Fruit fly (Drosophila melanogaster) whole organism, embryonic: ENCODE data around the gene kirre.

Experiments
- CG1024 ChIP-seq: fragments of 200-800 bp; sonication (Bioruptor generic); IDR thresholded peaks from 2 replicates; pipeline ENCODE4 v1.3.6; 2022; ENCODE audit warnings: missing biosample characterization, missing genetic modification characterization
- CG10267 ChIP-seq: fragments of 200-800 bp; sonication (Bioruptor generic); optimal IDR thresholded peaks from 2 replicates; lab custom pipeline; 2018; ENCODE audit warnings: missing biosample characterization, mild to moderate bottlenecking, missing genetic modification characterization, moderate library complexity
- CG10462 ChIP-seq: fragments of 200-800 bp; sonication (Bioruptor generic); optimal IDR thresholded peaks from 2 replicates; lab custom pipeline; 2016; ENCODE audit warnings: missing biosample characterization, missing genetic modification characterization
- CG10959 ChIP-seq: fragments of 200-800 bp; sonication (Bioruptor generic); IDR thresholded peaks from 2 replicates; pipeline ENCODE4 v1.3.6; 2022; ENCODE audit warnings: missing biosample characterization, missing genetic modification characterization
- CG10979 ChIP-seq: fragments of 200-800 bp; sonication (Bioruptor generic); optimal IDR thresholded peaks from 2 replicates; lab custom pipeline; 2018; ENCODE audit warnings: missing biosample characterization, mild to moderate bottlenecking, missing genetic modification characterization, moderate library complexity
- CG11456 ChIP-seq: fragments of 200-800 bp; sonication (Bioruptor generic); IDR thresholded peaks from 3 replicates; pipeline ENCODE4 v1.3.6; 2022; ENCODE audit warnings: missing biosample characterization, missing genetic modification characterization
- CG11504 ChIP-seq: fragments of 200-800 bp; sonication (Bioruptor generic); optimal IDR thresholded peaks from 3 replicates; lab custom pipeline; 2019; ENCODE audit warnings: missing biosample characterization, mild to moderate bottlenecking, missing genetic modification characterization, moderate library complexity
- CG11560 ChIP-seq: fragments of 200-800 bp; sonication (Bioruptor generic); IDR thresholded peaks from 3 replicates; pipeline ENCODE4 v1.3.6; 2022; ENCODE audit warnings: missing biosample characterization, missing genetic modification characterization
- CG14441 ChIP-seq: fragments of 200-800 bp; sonication (Bioruptor generic); IDR thresholded peaks from 2 replicates; pipeline ENCODE4 v1.3.6; 2022; ENCODE audit warnings: missing biosample characterization, missing genetic modification characterization
- CG14710 ChIP-seq: fragments of 200-800 bp; sonication (Bioruptor generic); optimal IDR thresholded peaks from 3 replicates; lab custom pipeline; 2019; ENCODE audit warnings: missing biosample characterization, mild to moderate bottlenecking, missing genetic modification characterization, moderate library complexity
- CG15269 ChIP-seq: fragments of 200-800 bp; sonication (Bioruptor generic); optimal IDR thresholded peaks from 2 replicates; lab custom pipeline; 2018; ENCODE audit warnings: missing biosample characterization, mild to moderate bottlenecking, missing genetic modification characterization, moderate library complexity
- CG1603 ChIP-seq: fragments of 200-800 bp; sonication (Bioruptor generic); optimal IDR thresholded peaks from 2 replicates; lab custom pipeline; 2019; ENCODE audit warnings: missing biosample characterization, mild to moderate bottlenecking, missing genetic modification characterization, moderate library complexity
- CG17361 ChIP-seq: fragments of 200-800 bp; sonication (Bioruptor generic); IDR thresholded peaks from 3 replicates; pipeline ENCODE4 v1.3.6; 2022; ENCODE audit warnings: missing biosample characterization, missing genetic modification characterization
- CG17802 ChIP-seq: fragments of 200-800 bp; sonication (Bioruptor generic); optimal IDR thresholded peaks from 2 replicates; lab custom pipeline; 2018; ENCODE audit warnings: missing biosample characterization, mild to moderate bottlenecking, missing genetic modification characterization, moderate library complexity
- CG18262 ChIP-seq: fragments of 200-800 bp; optimal IDR thresholded peaks from 3 replicates; lab custom pipeline; 2019; ENCODE audit warnings: missing biosample characterization, mild to moderate bottlenecking, missing genetic modification characterization, moderate library complexity
- CG2712 ChIP-seq: fragments of 200-800 bp; optimal IDR thresholded peaks from 3 replicates; lab custom pipeline; 2019; ENCODE audit warnings: missing biosample characterization, mild to moderate bottlenecking, missing genetic modification characterization, moderate library complexity
- CG3065 ChIP-seq: fragments of 200-800 bp; sonication (Bioruptor generic); optimal IDR thresholded peaks from 2 replicates; lab custom pipeline; 2016; ENCODE audit warnings: missing biosample characterization, missing genetic modification characterization
- CG32532 ChIP-seq: fragments of 200-800 bp; sonication (Bioruptor generic); IDR thresholded peaks from 2 replicates; pipeline ENCODE4 v1.3.6; 2022; ENCODE audit warnings: missing biosample characterization, missing genetic modification characterization
- CG33557 ChIP-seq: fragments of 200-800 bp; sonication (Bioruptor generic); optimal IDR thresholded peaks from 2 replicates; lab custom pipeline; 2019; ENCODE audit warnings: missing biosample characterization, mild to moderate bottlenecking, missing genetic modification characterization, moderate library complexity
- CG3726 ChIP-seq: fragments of 200-800 bp; sonication (Bioruptor generic); IDR thresholded peaks from 3 replicates; pipeline ENCODE4, ENCODE4 v1.3.6; 2022; ENCODE audit warnings: missing biosample characterization, missing genetic modification characterization
- CG3847 ChIP-seq: fragments of 200-800 bp; sonication (Bioruptor generic); IDR thresholded peaks from 2 replicates; pipeline ENCODE4 v1.3.6; 2022; ENCODE audit warnings: missing biosample characterization, missing genetic modification characterization
- CG9727 ChIP-seq: fragments of 200-800 bp; sonication (Bioruptor generic); optimal IDR thresholded peaks from 3 replicates; lab custom pipeline; 2017; ENCODE audit warnings: missing biosample characterization, mild to moderate bottlenecking, missing genetic modification characterization
- CG9817 ChIP-seq: fragments of 200-800 bp; sonication (Bioruptor generic); optimal IDR thresholded peaks from 2 replicates; lab custom pipeline; 2018; ENCODE audit warnings: missing biosample characterization, mild to moderate bottlenecking, missing genetic modification characterization, moderate library complexity
- Dek ChIP-seq: fragments of 200-800 bp; sonication (Bioruptor generic); optimal IDR thresholded peaks from 3 replicates; lab custom pipeline; 2019; ENCODE audit warnings: missing biosample characterization, mild to moderate bottlenecking, missing genetic modification characterization, moderate library complexity
- Dp ChIP-seq: fragments of 200-800 bp; sonication (Bioruptor generic); optimal IDR thresholded peaks from 2 replicates; lab custom pipeline; 2018; ENCODE audit warnings: missing biosample characterization, mild to moderate bottlenecking, missing genetic modification characterization, moderate library complexity
- Hand ChIP-seq: fragments of 200-800 bp; sonication (Bioruptor generic); optimal IDR thresholded peaks from 2 replicates; lab custom pipeline; 2017; ENCODE audit warnings: mild to moderate bottlenecking, missing biosample characterization, missing genetic modification reagents, missing genetic modification characterization
- Hey ChIP-seq: fragments of 200-800 bp; sonication (Bioruptor generic); optimal IDR thresholded peaks from 3 replicates; lab custom pipeline; 2018; ENCODE audit warnings: missing biosample characterization, mild to moderate bottlenecking, missing genetic modification characterization
- Hsf ChIP-seq: fragments of 200-800 bp; sonication (Bioruptor generic); optimal IDR thresholded peaks from 3 replicates; lab custom pipeline; 2016; ENCODE audit warnings: missing biosample characterization, missing genetic modification characterization
- MBD-R2 ChIP-seq: fragments of 200-800 bp; sonication (Bioruptor generic); IDR thresholded peaks from 2 replicates; pipeline ENCODE4 v1.3.6; 2022; ENCODE audit warnings: missing biosample characterization, missing genetic modification characterization
- Med ChIP-seq: fragments of 200-800 bp; sonication (Bioruptor generic); peaks from one replicate; lab custom pipeline; 2016; ENCODE audit warnings: missing biosample characterization, missing genetic modification characterization, mild to moderate bottlenecking, inconsistent platforms, moderate library complexity
- Mes4 ChIP-seq: fragments of 200-800 bp; sonication (Bioruptor generic); optimal IDR thresholded peaks from 2 replicates; lab custom pipeline; 2016; ENCODE audit warnings: missing biosample characterization, missing genetic modification characterization
- Neu2 ChIP-seq: fragments of 200-800 bp; sonication (Bioruptor generic); optimal IDR thresholded peaks from 3 replicates; lab custom pipeline; 2016; ENCODE audit warnings: missing biosample characterization, missing genetic modification characterization, borderline replicate concordance
- Ptx1 ChIP-seq: fragments of 200-800 bp; sonication (Bioruptor generic); IDR thresholded peaks from 2 replicates; pipeline ENCODE4 v1.3.6; 2022; ENCODE audit warnings: missing biosample characterization, missing genetic modification characterization
- Rfx ChIP-seq: fragments of 200-800 bp; sonication (Bioruptor generic); IDR thresholded peaks from 2 replicates; pipeline ENCODE4 v1.3.6; 2022; ENCODE audit warnings: missing biosample characterization, missing genetic modification characterization
- Sox102F ChIP-seq: fragments of 200-800 bp; sonication (Bioruptor generic); optimal IDR thresholded peaks from 2 replicates; lab custom pipeline; 2018; ENCODE audit warnings: missing biosample characterization, mild to moderate bottlenecking, missing genetic modification characterization, moderate library complexity
- Taf1 ChIP-seq: fragments of 200-800 bp; sonication (Bioruptor generic); IDR thresholded peaks from 2 replicates; pipeline ENCODE4 v1.3.6; 2022; ENCODE audit warnings: missing biosample characterization, missing genetic modification characterization
- YL-1 ChIP-seq: fragments of 200-800 bp; sonication (Bioruptor generic); optimal IDR thresholded peaks from 3 replicates; lab custom pipeline; 2017; ENCODE audit warnings: missing biosample characterization, mild to moderate bottlenecking, missing genetic modification characterization
- bcd ChIP-seq: fragments of 200-800 bp; sonication (Bioruptor generic); optimal IDR thresholded peaks from 2 replicates; lab custom pipeline; 2017; ENCODE audit warnings: missing biosample characterization, mild to moderate bottlenecking, missing genetic modification characterization
- bowl ChIP-seq: fragments of 200-800 bp; sonication (Bioruptor generic); IDR thresholded peaks from 2 replicates; pipeline ENCODE4 v1.3.6; 2022; ENCODE audit warnings: missing biosample characterization, missing genetic modification characterization
- emc ChIP-seq: fragments of 200-800 bp; sonication (Bioruptor generic); optimal IDR thresholded peaks from 2 replicates; lab custom pipeline; 2016; ENCODE audit warnings: missing biosample characterization, missing genetic modification characterization
- fd3F ChIP-seq: fragments of 200-800 bp; sonication (Bioruptor generic); optimal IDR thresholded peaks from 2 replicates; lab custom pipeline; 2018; ENCODE audit warnings: missing biosample characterization, mild to moderate bottlenecking, missing genetic modification characterization, moderate library complexity
- fd96Cb ChIP-seq: fragments of 200-800 bp; sonication (Bioruptor generic); optimal IDR thresholded peaks from 2 replicates; lab custom pipeline; 2018; ENCODE audit warnings: missing biosample characterization, mild to moderate bottlenecking, missing genetic modification characterization, moderate library complexity
- ken ChIP-seq: fragments of 200-800 bp; sonication (Bioruptor generic); IDR thresholded peaks from 3 replicates; pipeline ENCODE4 v1.3.6; 2022; ENCODE audit warnings: missing biosample characterization, missing genetic modification characterization
- kni ChIP-seq: fragments of 200-800 bp; sonication (Bioruptor generic); optimal IDR thresholded peaks from 3 replicates; lab custom pipeline; 2017; ENCODE audit warnings: mild to moderate bottlenecking, missing biosample characterization, missing genetic modification reagents, missing genetic modification characterization
- lbe ChIP-seq: fragments of 200-800 bp; sonication (Bioruptor generic); optimal IDR thresholded peaks from 2 replicates; lab custom pipeline; 2016; ENCODE audit warnings: missing biosample characterization, mild to moderate bottlenecking, missing genetic modification characterization
- maf-S ChIP-seq: fragments of 200-800 bp; sonication (Bioruptor generic); optimal IDR thresholded peaks from 2 replicates; lab custom pipeline; 2016; ENCODE audit warnings: missing biosample characterization, missing genetic modification characterization
- repo ChIP-seq: fragments of 200-800 bp; sonication (Bioruptor generic); optimal IDR thresholded peaks from 2 replicates; lab custom pipeline; 2016; ENCODE audit warnings: missing biosample characterization, missing genetic modification characterization
- sob ChIP-seq: fragments of 200-800 bp; sonication (Bioruptor generic); IDR thresholded peaks from 2 replicates; pipeline ENCODE4 v1.3.6; 2022; ENCODE audit warnings: missing biosample characterization, missing genetic modification characterization
- ttk ChIP-seq: fragments of 200-800 bp; sonication (Bioruptor generic); IDR thresholded peaks from 2 replicates; pipeline ENCODE4 v2.1.2; 2022; ENCODE audit warnings: missing biosample characterization, missing genetic modification characterization
- usp ChIP-seq: fragments of >200 bp; optimal IDR thresholded peaks from 2 replicates; lab custom pipeline; 2017; ENCODE audit warnings: missing biosample characterization, missing genetic modification characterization
- wek ChIP-seq: fragments of 200-800 bp; sonication (Bioruptor generic); optimal IDR thresholded peaks from 3 replicates; lab custom pipeline; 2018; ENCODE audit warnings: missing biosample characterization, mild to moderate bottlenecking, missing genetic modification characterization, moderate library complexity

The kirre gene

DNA sequence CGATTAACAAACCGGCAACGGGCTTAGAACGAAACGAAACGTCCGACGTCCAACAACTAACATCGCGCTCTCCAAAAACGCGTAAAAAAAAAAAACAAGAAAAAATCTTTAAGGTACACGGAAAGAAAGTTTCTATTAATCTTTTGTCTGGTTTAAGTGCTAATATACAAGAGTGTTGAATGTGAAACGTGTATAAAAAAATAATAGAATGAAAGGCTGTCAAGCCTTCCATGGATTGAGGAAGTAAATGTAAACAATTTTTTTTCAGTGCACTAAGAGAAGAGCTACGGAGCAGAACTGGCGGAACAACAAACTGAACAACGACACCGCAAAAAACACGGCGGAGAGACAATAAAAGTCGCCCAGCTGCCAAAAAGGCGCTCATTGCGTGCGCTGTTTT is 179.6 kb downstream of the kirre start, which contains the start of gene CG3588 (continued):
- TF ChIP-seq Ptx1 (GFP tag; lab: Robert Waterston, UW) (peak; percentile 77), CG14441 (GFP tag; lab: Robert Waterston, UW) (peak; percentile 84), CG9817 (tag; lab: Kevin White, UChicago) (peak; percentile 75), CG3065 (GFP tag; lab: Kevin White, UChicago) (no peak), CG17802 (tag; lab: Kevin White, UChicago) (peak; percentile 11), usp (GFP tag; lab: Kevin White, UChicago) (no peak), Mes4 (GFP tag; lab: Kevin White, UChicago) (no peak), fd96Cb (peak; percentile 43), CG10959 (GFP tag; lab: Robert Waterston, UW) (0 out of 2 replicates have a peak, but pooled peaks have one; percentile 19), Med (GFP tag; lab: Kevin White, UChicago) (peak; percentile 97), CG33557 (no peak), CG15269 (tag; lab: Kevin White, UChicago) (peak; percentile 81), CG32532 (peak; percentile 92), Hsf (GFP tag; lab: Kevin White, UChicago) (peak; percentile 77), CG11560 (tag; lab: Robert Waterston, UW) (peak; percentile 57; the same call in 1 of the 3 replicates), CG10979 (tag; lab: Kevin White, UChicago) (peak; percentile 40), Dek (tag; lab: Kevin White, UChicago) (peak; percentile 69), Hand (GFP tag; lab: Kevin White, UChicago) (peak; percentile 29), CG3847 (GFP tag; lab: Robert Waterston, UW) (peak; percentile 83), CG2712 (tag; lab: Kevin White, UChicago) (peak; percentile 52), bcd (GFP tag; lab: Kevin White, UChicago) (peak; percentile 68), ken (GFP tag; lab: Robert Waterston, UW) (peak; percentile 68; the same call in 2 of the 3 replicates), CG14710 (tag; lab: Kevin White, UChicago) (peak; percentile 32), CG18262 (tag; lab: Kevin White, UChicago) (peak; percentile 34), CG3726 (no peak), lbe (peak; percentile 7), Sox102F (GFP tag; lab: Kevin White, UChicago) (peak; percentile 60), Hey (no peak), ttk (GFP tag; lab: Robert Waterston, UW) (peak; percentile 50), fd3F (GFP tag; lab: Kevin White, UChicago) (peak; percentile 66), CG9727 (GFP tag; lab: Kevin White, UChicago) (peak; percentile 45), CG11456 (peak; percentile 88), CG17361 (GFP tag; lab: Robert Waterston, UW) (peak; percentile 49; the same call in 2 of the 3 replicates), Rfx (GFP tag; lab: Robert Waterston, UW) (peak; percentile 94), sob (GFP tag; lab: Robert Waterston, UW) (peak; percentile 79), CG10462 (GFP tag; lab: Kevin White, UChicago) (peak; percentile 23), CG11504 (tag; lab: Kevin White, UChicago) (peak; percentile 76), kni (GFP tag; lab: Kevin White, UChicago) (no peak), Dp (no peak), CG1603 (tag; lab: Kevin White, UChicago) (peak; percentile 47), emc (GFP tag; lab: Kevin White, UChicago) (peak; percentile 57), CG1024 (GFP tag; lab: Robert Waterston, UW) (0 out of 2 replicates have a peak, but pooled peaks have one; percentile 33), Taf1 (GFP tag; lab: Robert Waterston, UW) (peak; percentile 79), repo (GFP tag; lab: Kevin White, UChicago) (peak; percentile 39), CG10267 (tag; lab: Kevin White, UChicago) (peak; percentile 41), YL-1 (GFP tag; lab: Kevin White, UChicago) (no peak), bowl (0 out of 2 replicates have a peak, but pooled peaks have one; percentile 32), Neu2 (no peak), wek (GFP tag; lab: Kevin White, UChicago) (no peak), MBD-R2 (GFP tag; lab: Robert Waterston, UW) (peak; percentile 57), maf-S (GFP tag; lab: Kevin White, UChicago) (peak; percentile 58)
